Fruit fly (Drosophila melanogaster) whole organism, embryonic: Measurements from ENCODE around the gene MED15.

Experiments
- Abd-B ChIP-seq: fragments of 200-800 bp; sonication (Bioruptor generic); optimal IDR thresholded peaks from 2 replicates; lab custom pipeline; 2018; ENCODE audit warnings: missing biosample characterization, mild to moderate bottlenecking, missing genetic modification characterization, moderate library complexity
- Aef1 ChIP-seq: fragments of 200-800 bp; sonication (Bioruptor generic); IDR thresholded peaks from 3 replicates; pipeline ENCODE4 v1.3.6; 2022; ENCODE audit warnings: missing biosample characterization, missing genetic modification characterization
- Awh ChIP-seq: fragments of 200-800 bp; sonication (Bioruptor generic); IDR thresholded peaks from 2 replicates; pipeline ENCODE4, ENCODE4 v1.3.6; 2022; ENCODE audit warnings: missing biosample characterization, missing genetic modification characterization
- CG10147 ChIP-seq: fragments of 200-800 bp; sonication (Bioruptor generic); optimal IDR thresholded peaks from 2 replicates; lab custom pipeline; 2019; ENCODE audit warnings: missing biosample characterization, mild to moderate bottlenecking, missing genetic modification characterization, moderate library complexity
- CG11247 ChIP-seq: fragments of 200-800 bp; sonication (Bioruptor generic); IDR thresholded peaks from 2 replicates; pipeline ENCODE4 v1.3.6; 2022; ENCODE audit warnings: missing biosample characterization, missing genetic modification characterization
- CG12219 ChIP-seq: fragments of 200-800 bp; sonication (Bioruptor generic); optimal IDR thresholded peaks from 3 replicates; lab custom pipeline; 2018; ENCODE audit warnings: missing biosample characterization, mild to moderate bottlenecking, missing genetic modification characterization
- CG15514 ChIP-seq: fragments of 200-800 bp; sonication (Bioruptor generic); optimal IDR thresholded peaks from 3 replicates; lab custom pipeline; 2017; ENCODE audit warnings: missing biosample characterization, missing genetic modification characterization, mild to moderate bottlenecking, moderate library complexity, missing genetic modification reagents
- CG1603 ChIP-seq: fragments of 200-800 bp; sonication (Bioruptor generic); optimal IDR thresholded peaks from 2 replicates; lab custom pipeline; 2019; ENCODE audit warnings: missing biosample characterization, mild to moderate bottlenecking, missing genetic modification characterization, moderate library complexity
- CG17385 ChIP-seq: fragments of 200-800 bp; sonication (Bioruptor generic); optimal IDR thresholded peaks from 3 replicates; lab custom pipeline; 2018; ENCODE audit warnings: missing biosample characterization, mild to moderate bottlenecking, missing genetic modification characterization
- CG17802 ChIP-seq: fragments of 200-800 bp; sonication (Bioruptor generic); optimal IDR thresholded peaks from 2 replicates; lab custom pipeline; 2018; ENCODE audit warnings: missing biosample characterization, mild to moderate bottlenecking, missing genetic modification characterization, moderate library complexity
- CG2129 ChIP-seq: fragments of 200-800 bp; sonication (Bioruptor generic); IDR thresholded peaks from 2 replicates; pipeline ENCODE4 v1.3.6; 2022; ENCODE audit warnings: missing biosample characterization, missing genetic modification characterization; ENCODE audit not compliant: partially characterized antibody
- CG32767 ChIP-seq: fragments of 200-800 bp; sonication (Bioruptor generic); IDR thresholded peaks from 2 replicates; pipeline ENCODE4 v1.3.6; 2022; ENCODE audit warnings: missing biosample characterization, missing genetic modification characterization
- CG3847 ChIP-seq: fragments of 200-800 bp; sonication (Bioruptor generic); IDR thresholded peaks from 2 replicates; pipeline ENCODE4 v1.3.6; 2022; ENCODE audit warnings: missing biosample characterization, missing genetic modification characterization
- CG42726 ChIP-seq: fragments of 200-800 bp; sonication (Bioruptor generic); IDR thresholded peaks from 2 replicates; pipeline ENCODE4 v1.3.6; 2022; ENCODE audit warnings: missing biosample characterization, missing genetic modification characterization; ENCODE audit not compliant: partially characterized antibody
- CG4854 ChIP-seq: fragments of 200-800 bp; sonication (Bioruptor generic); optimal IDR thresholded peaks from 2 replicates; lab custom pipeline; 2016; ENCODE audit warnings: missing biosample characterization, missing genetic modification characterization, inconsistent platforms
- CG5953 ChIP-seq: fragments of 200-800 bp; sonication (Bioruptor generic); IDR thresholded peaks from 2 replicates; pipeline ENCODE4 v1.3.6; 2022; ENCODE audit warnings: missing biosample characterization, missing genetic modification characterization
- CG7786 ChIP-seq: fragments of 200-800 bp; sonication (Bioruptor generic); optimal IDR thresholded peaks from 2 replicates; lab custom pipeline; 2016; ENCODE audit warnings: missing biosample characterization, missing genetic modification characterization
- Chrac-16 ChIP-seq: fragments of 200-800 bp; sonication (Bioruptor generic); optimal IDR thresholded peaks from 3 replicates; lab custom pipeline; 2016; ENCODE audit warnings: missing biosample characterization, missing genetic modification characterization
- D19B ChIP-seq: fragments of 200-800 bp; sonication (Bioruptor generic); optimal IDR thresholded peaks from 2 replicates; lab custom pipeline; 2017; ENCODE audit warnings: missing biosample characterization, mild to moderate bottlenecking, missing genetic modification characterization
- Dad ChIP-seq: fragments of 200-800 bp; sonication (Bioruptor generic); optimal IDR thresholded peaks from 3 replicates; lab custom pipeline; 2016; ENCODE audit warnings: missing biosample characterization, missing genetic modification characterization
- Dip2 ChIP-seq: fragments of 200-800 bp; sonication (Bioruptor generic); IDR thresholded peaks from 2 replicates; pipeline ENCODE4 v1.3.6; 2022; ENCODE audit warnings: missing biosample characterization, missing genetic modification characterization
- GATAe ChIP-seq: fragments of 200-800 bp; sonication (Bioruptor generic); conservative IDR thresholded peaks from 2 replicates; pipeline ENCODE4 v1.3.6; 2022; ENCODE audit warnings: missing biosample characterization, missing genetic modification characterization
- Lim3 ChIP-seq: fragments of 200-800 bp; sonication (Bioruptor generic); IDR thresholded peaks from 2 replicates; pipeline ENCODE4 v1.3.6; 2022; ENCODE audit warnings: missing biosample characterization, missing genetic modification characterization
- MTF-1 ChIP-seq: fragments of 200-800 bp; sonication (Bioruptor generic); optimal IDR thresholded peaks from 2 replicates; lab custom pipeline; 2018; ENCODE audit warnings: missing biosample characterization, mild to moderate bottlenecking, missing genetic modification characterization, borderline replicate concordance
- NC2β ChIP-seq: fragments of 200-800 bp; sonication (Bioruptor generic); optimal IDR thresholded peaks from 2 replicates; lab custom pipeline; 2016; ENCODE audit warnings: missing biosample characterization, missing genetic modification characterization
- Pdp1 ChIP-seq, 2 experiments: fragments of 200-800 bp; sonication (Bioruptor generic); optimal IDR thresholded peaks; 3 replicates each; lab custom pipeline; 2016; ENCODE audit warnings: missing biosample characterization in 2 of 2, missing genetic modification characterization in 2 of 2, mild to moderate bottlenecking in 1 of 2, moderate library complexity in 1 of 2
- Stat92E ChIP-seq, 3 experiments: fragments of >200 bp in 2 of 3; fragments of 200-800 bp in 1 of 3; sonication (Bioruptor generic) in 1 of 3; optimal IDR thresholded peaks; 2 replicates each; lab custom pipeline; 2017 to 2019; ENCODE audit warnings: missing biosample characterization in 3 of 3, missing genetic modification characterization in 3 of 3, mild to moderate bottlenecking in 1 of 3, moderate library complexity in 1 of 3
- Taf1 ChIP-seq: fragments of 200-800 bp; sonication (Bioruptor generic); IDR thresholded peaks from 2 replicates; pipeline ENCODE4 v1.3.6; 2022; ENCODE audit warnings: missing biosample characterization, missing genetic modification characterization
- al ChIP-seq: fragments of 200-800 bp; sonication (Bioruptor generic); IDR thresholded peaks from 2 replicates; pipeline ENCODE4 v1.3.6; 2022; ENCODE audit warnings: missing biosample characterization, missing genetic modification characterization
- ara ChIP-seq: fragments of 200-800 bp; sonication (Bioruptor generic); IDR thresholded peaks from 2 replicates; pipeline ENCODE4 v1.3.6; 2022; ENCODE audit warnings: missing biosample characterization, missing genetic modification characterization
- bcd ChIP-seq: fragments of 200-800 bp; sonication (Bioruptor generic); optimal IDR thresholded peaks from 2 replicates; lab custom pipeline; 2017; ENCODE audit warnings: missing biosample characterization, mild to moderate bottlenecking, missing genetic modification characterization
- cas ChIP-seq: fragments of 200-800 bp; sonication (Bioruptor generic); IDR thresholded peaks from 2 replicates; pipeline ENCODE4 v1.3.6; 2022; ENCODE audit warnings: missing biosample characterization, missing genetic modification characterization
- disco-r ChIP-seq: fragments of 200-800 bp; sonication (Bioruptor generic); optimal IDR thresholded peaks from 2 replicates; lab custom pipeline; 2016; ENCODE audit warnings: missing biosample characterization, missing genetic modification characterization
- dmrt99B ChIP-seq: fragments of 200-800 bp; sonication (Bioruptor generic); optimal IDR thresholded peaks from 2 replicates; lab custom pipeline; 2018; ENCODE audit warnings: missing biosample characterization, mild to moderate bottlenecking, missing genetic modification characterization, moderate library complexity
- gem ChIP-seq: fragments of 200-800 bp; sonication (Bioruptor generic); optimal IDR thresholded peaks from 2 replicates; lab custom pipeline; 2019; ENCODE audit warnings: missing biosample characterization, mild to moderate bottlenecking, missing genetic modification characterization, moderate library complexity
- inv ChIP-seq: fragments of 200-800 bp; sonication (Bioruptor generic); IDR thresholded peaks from 2 replicates; pipeline ENCODE4 v1.3.6; 2022; ENCODE audit warnings: missing biosample characterization, missing genetic modification characterization; ENCODE audit not compliant: partially characterized antibody
- jigr1 ChIP-seq: fragments of 200-800 bp; sonication (Bioruptor generic); IDR thresholded peaks from 3 replicates; pipeline ENCODE4 v1.3.6; 2022; ENCODE audit warnings: missing biosample characterization, missing genetic modification characterization
- ken ChIP-seq: fragments of 200-800 bp; sonication (Bioruptor generic); IDR thresholded peaks from 3 replicates; pipeline ENCODE4 v1.3.6; 2022; ENCODE audit warnings: missing biosample characterization, missing genetic modification characterization
- nau ChIP-seq: fragments of 200-800 bp; sonication (Bioruptor generic); optimal IDR thresholded peaks from 3 replicates; lab custom pipeline; 2017; ENCODE audit warnings: missing biosample characterization, mild to moderate bottlenecking, missing genetic modification characterization, missing genetic modification reagents
- nerfin-1 ChIP-seq: fragments of 200-800 bp; sonication (Bioruptor generic); optimal IDR thresholded peaks from 3 replicates; lab custom pipeline; 2019; ENCODE audit warnings: missing biosample characterization, mild to moderate bottlenecking, missing genetic modification characterization, moderate library complexity
- seq ChIP-seq: fragments of 200-800 bp; sonication (Bioruptor generic); IDR thresholded peaks from 2 replicates; pipeline ENCODE4 v1.3.6; 2022; ENCODE audit warnings: missing biosample characterization, missing genetic modification characterization
- sqz ChIP-seq: fragments of 200-800 bp; sonication (Bioruptor generic); optimal IDR thresholded peaks from 3 replicates; lab custom pipeline; 2018; ENCODE audit warnings: missing biosample characterization, mild to moderate bottlenecking, missing genetic modification characterization
- sug ChIP-seq: fragments of 200-800 bp; optimal IDR thresholded peaks from 2 replicates; lab custom pipeline; 2019; ENCODE audit warnings: missing biosample characterization, mild to moderate bottlenecking, missing genetic modification characterization, moderate library complexity
- tll ChIP-seq, 2 experiments: fragments of 200-800 bp in 1 of 2; fragments of >200 bp in 1 of 2; sonication (Bioruptor generic) in 1 of 2; optimal IDR thresholded peaks; 2 replicates each; lab custom pipeline; 2017 to 2019; ENCODE audit warnings: missing biosample characterization in 2 of 2, missing genetic modification characterization in 2 of 2, mild to moderate bottlenecking in 1 of 2, moderate library complexity in 1 of 2
- toy ChIP-seq: fragments of 200-800 bp; sonication (Bioruptor generic); IDR thresholded peaks from 2 replicates; pipeline ENCODE4 v1.3.6; 2022; ENCODE audit warnings: missing biosample characterization, missing genetic modification characterization
- trh ChIP-seq: fragments of 200-800 bp; sonication (Bioruptor generic); optimal IDR thresholded peaks from 2 replicates; lab custom pipeline; 2016; ENCODE audit warnings: missing biosample characterization, missing genetic modification characterization
- zf30C ChIP-seq: fragments of 200-800 bp; sonication (Bioruptor generic); optimal IDR thresholded peaks from 3 replicates; lab custom pipeline; 2018; ENCODE audit warnings: missing biosample characterization, mild to moderate bottlenecking, missing genetic modification characterization

MED15 gene

dm6 chr2L:516032-516993 is 43.5 kb downstream of the MED15 start (continued):
- TF ChIP-seq CG15514 (GFP tag; lab: Kevin White, UChicago) (peak; percentile 53), CG17802 (peak; percentile 49), zf30C (GFP tag; lab: Kevin White, UChicago) (peak; percentile 64), Stat92E (GFP tag; optimal IDR thresholded peaks at IDR 0.05; lab: Kevin White, UChicago) (no peak), CG12219 (peak; percentile 68), CG5953 (peak; percentile 64; the same call in 1 of the 2 replicates), CG11247 (GFP tag; lab: Robert Waterston, UW) (no peak), D19B (GFP tag; lab: Kevin White, UChicago) (peak; percentile 5), sug (tag; lab: Kevin White, UChicago) (peak; percentile 55), CG1603 (tag; lab: Kevin White, UChicago) (peak; percentile 94), CG10147 (GFP tag; lab: Kevin White, UChicago) (peak; percentile 61), Abd-B (GFP tag; lab: Kevin White, UChicago) (peak; percentile 51), trh (GFP tag; lab: Kevin White, UChicago) (peak; percentile 54), disco-r (GFP tag; lab: Kevin White, UChicago) (no peak), seq (GFP tag; lab: Robert Waterston, UW) (peak; percentile 67), Dip2 (GFP tag; lab: Robert Waterston, UW) (no peak), NC2β (GFP tag; lab: Kevin White, UChicago) (peak; percentile 67), al (GFP tag; lab: Robert Waterston, UW) (0 out of 2 replicates have a peak, but pooled peaks have one; percentile 20), Chrac-16 (peak; percentile 78), Aef1 (GFP tag; lab: Robert Waterston, UW) (peak; percentile 51; the same call in 2 of the 3 replicates), CG4854 (no peak), tll (GFP tag; optimal IDR thresholded peaks at IDR 0.05; lab: Kevin White, UChicago) (no peak), toy (GFP tag; lab: Robert Waterston, UW) (no peak), Lim3 (GFP tag; lab: Robert Waterston, UW) (peak; percentile 47; the same call in 1 of the 2 replicates), CG2129 (no peak), ara (GFP tag; lab: Robert Waterston, UW) (peak; percentile 82), CG42726 (no peak), GATAe (GFP tag; lab: Robert Waterston, UW) (no peak; the same call in 1 of the 2 replicates), nau (GFP tag; lab: Kevin White, UChicago) (peak; percentile 74), CG32767 (GFP tag; lab: Robert Waterston, UW) (peak; percentile 40; the same call in 1 of the 2 replicates), Awh (GFP tag; lab: Robert Waterston, UW) (peak; percentile 81), Dad (GFP tag; lab: Kevin White, UChicago) (no peak), dmrt99B (peak; percentile 86), Taf1 (peak; percentile 51), nerfin-1 (peak; percentile 61), gem (peak; percentile 90), bcd (GFP tag; lab: Kevin White, UChicago) (peak; percentile 80), sqz (GFP tag; lab: Kevin White, UChicago) (peak; percentile 51), ken (GFP tag; lab: Robert Waterston, UW) (peak; percentile 75), cas (peak; percentile 49; the same call in 1 of the 2 replicates), CG7786 (GFP tag; lab: Kevin White, UChicago) (peak; percentile 59), inv (GFP tag; lab: Robert Waterston, UW) (no peak), jigr1 (GFP tag; lab: Robert Waterston, UW) (peak; percentile 61; the same call in 1 of the 3 replicates), Pdp1 (GFP tag; optimal IDR thresholded peaks at IDR 0.05; lab: Kevin White, UChicago) (peak; percentile 68 to 77), CG17385 (peak; percentile 74), MTF-1 (GFP tag; lab: Kevin White, UChicago) (peak; percentile 60), CG3847 (GFP tag; lab: Robert Waterston, UW) (peak; percentile 48)
